Fruit fly (Drosophila melanogaster) whole organism, embryonic: ENCODE data around the gene CG7556.
A peak's percentile ranks its signal among the peaks of the same experiment; 100 is the strongest.

Experiments used
- CG10147 ChIP-seq: fragments of 200-800 bp; sonication (Bioruptor generic); optimal IDR thresholded peaks from 2 replicates; lab custom pipeline; 2019; ENCODE audit warnings: missing biosample characterization, mild to moderate bottlenecking, missing genetic modification characterization, moderate library complexity
- CG10209 ChIP-seq: fragments of 200-800 bp; sonication (Bioruptor generic); optimal IDR thresholded peaks from 3 replicates; lab custom pipeline; 2017; ENCODE audit warnings: missing biosample characterization, mild to moderate bottlenecking, missing genetic modification characterization, missing genetic modification reagents
- CG12071 ChIP-seq: fragments of 200-800 bp; sonication (Bioruptor generic); optimal IDR thresholded peaks from 3 replicates; lab custom pipeline; 2018; ENCODE audit warnings: missing biosample characterization, mild to moderate bottlenecking, missing genetic modification characterization
- CG1233 ChIP-seq: fragments of 200-800 bp; sonication (Bioruptor generic); optimal IDR thresholded peaks from 4 replicates; lab custom pipeline; 2018; ENCODE audit warnings: missing biosample characterization, mild to moderate bottlenecking, missing genetic modification characterization
- CG12744 ChIP-seq: fragments of 200-800 bp; sonication (Bioruptor generic); optimal IDR thresholded peaks from 2 replicates; lab custom pipeline; 2016; ENCODE audit warnings: missing biosample characterization, missing genetic modification characterization
- CG12769 ChIP-seq: fragments of 200-800 bp; sonication (Bioruptor generic); optimal IDR thresholded peaks from 2 replicates; lab custom pipeline; 2019; ENCODE audit warnings: missing biosample characterization, mild to moderate bottlenecking, missing genetic modification characterization, moderate library complexity
- CG14667 ChIP-seq: fragments of 200-800 bp; sonication (Bioruptor generic); IDR thresholded peaks from 2 replicates; pipeline ENCODE4 v1.3.6; 2022; ENCODE audit warnings: missing biosample characterization, missing genetic modification characterization
- CG17829 ChIP-seq: fragments of 200-800 bp; optimal IDR thresholded peaks from 2 replicates; lab custom pipeline; 2019; ENCODE audit warnings: missing biosample characterization, mild to moderate bottlenecking, missing genetic modification characterization, moderate library complexity
- CG18599 ChIP-seq: fragments of 200-800 bp; sonication (Bioruptor generic); optimal IDR thresholded peaks from 3 replicates; lab custom pipeline; 2017; ENCODE audit warnings: missing biosample characterization, missing genetic modification characterization, mild to moderate bottlenecking, moderate library complexity, missing genetic modification reagents
- CG31388 ChIP-seq: fragments of 200-800 bp; sonication (Bioruptor generic); optimal IDR thresholded peaks from 2 replicates; lab custom pipeline; 2016; ENCODE audit warnings: missing biosample characterization, missing genetic modification characterization
- CG33557 ChIP-seq: fragments of 200-800 bp; sonication (Bioruptor generic); optimal IDR thresholded peaks from 2 replicates; lab custom pipeline; 2019; ENCODE audit warnings: missing biosample characterization, mild to moderate bottlenecking, missing genetic modification characterization, moderate library complexity
- CG3995 ChIP-seq: fragments of 200-800 bp; sonication (Bioruptor generic); optimal IDR thresholded peaks from 3 replicates; lab custom pipeline; 2016; ENCODE audit warnings: missing biosample characterization, missing genetic modification characterization
- CG6791 ChIP-seq: fragments of 200-800 bp; sonication (Bioruptor generic); IDR thresholded peaks from 3 replicates; pipeline ENCODE4 v1.3.6; 2022; ENCODE audit warnings: missing biosample characterization, missing genetic modification characterization; ENCODE audit not compliant: partially characterized antibody
- CG7271 ChIP-seq: fragments of 200-800 bp; sonication (Bioruptor generic); optimal IDR thresholded peaks from 2 replicates; lab custom pipeline; 2018; ENCODE audit warnings: missing biosample characterization, mild to moderate bottlenecking, missing genetic modification characterization, moderate library complexity
- CG8089 ChIP-seq: fragments of 200-800 bp; sonication (Bioruptor generic); optimal IDR thresholded peaks from 3 replicates; lab custom pipeline; 2016; ENCODE audit warnings: missing biosample characterization, missing genetic modification characterization
- CG9609 ChIP-seq: fragments of 200-800 bp; sonication (Bioruptor generic); optimal IDR thresholded peaks from 3 replicates; lab custom pipeline; 2016; ENCODE audit warnings: missing biosample characterization, missing genetic modification characterization
- CG9797 ChIP-seq: fragments of 200-800 bp; sonication (Bioruptor generic); optimal IDR thresholded peaks from 3 replicates; lab custom pipeline; 2018; ENCODE audit warnings: missing biosample characterization, mild to moderate bottlenecking, missing genetic modification characterization
- Dref ChIP-seq: fragments of 200-800 bp; sonication (Bioruptor generic); IDR thresholded peaks from 2 replicates; pipeline ENCODE4 v1.3.6; 2022; ENCODE audit warnings: missing biosample characterization, missing genetic modification characterization
- ERR ChIP-seq: fragments of 200-800 bp; sonication (Bioruptor generic); optimal IDR thresholded peaks from 2 replicates; lab custom pipeline; 2016; ENCODE audit warnings: missing biosample characterization, missing genetic modification characterization
- Hand ChIP-seq: fragments of 200-800 bp; sonication (Bioruptor generic); optimal IDR thresholded peaks from 2 replicates; lab custom pipeline; 2017; ENCODE audit warnings: mild to moderate bottlenecking, missing biosample characterization, missing genetic modification reagents, missing genetic modification characterization
- HmgD ChIP-seq: fragments of 200-800 bp; sonication (Bioruptor generic); optimal IDR thresholded peaks from 3 replicates; lab custom pipeline; 2016; ENCODE audit warnings: missing biosample characterization, missing genetic modification characterization
- MESR4 ChIP-seq: fragments of 200-800 bp; sonication (Bioruptor generic); optimal IDR thresholded peaks from 2 replicates; lab custom pipeline; 2018; ENCODE audit warnings: missing biosample characterization, mild to moderate bottlenecking, missing genetic modification characterization, moderate library complexity
- Mad ChIP-seq: fragments of 200-800 bp; sonication (Bioruptor generic); optimal IDR thresholded peaks from 2 replicates; lab custom pipeline; 2016; ENCODE audit warnings: missing biosample characterization, missing genetic modification characterization
- Med ChIP-seq: fragments of 200-800 bp; sonication (Bioruptor generic); peaks from one replicate; lab custom pipeline; 2016; ENCODE audit warnings: missing biosample characterization, missing genetic modification characterization, mild to moderate bottlenecking, inconsistent platforms, moderate library complexity
- Rfx ChIP-seq: fragments of 200-800 bp; sonication (Bioruptor generic); IDR thresholded peaks from 2 replicates; pipeline ENCODE4 v1.3.6; 2022; ENCODE audit warnings: missing biosample characterization, missing genetic modification characterization
- Sry-δ ChIP-seq: fragments of 200-800 bp; sonication (Bioruptor generic); optimal IDR thresholded peaks from 2 replicates; lab custom pipeline; 2016; ENCODE audit warnings: missing biosample characterization, missing genetic modification characterization
- Xbp1 ChIP-seq: fragments of 200-800 bp; sonication (Bioruptor generic); optimal IDR thresholded peaks from 3 replicates; lab custom pipeline; 2016; ENCODE audit warnings: missing biosample characterization, mild to moderate bottlenecking, missing genetic modification characterization
- dm ChIP-seq: fragments of 200-800 bp; sonication (Bioruptor generic); optimal IDR thresholded peaks from 3 replicates; lab custom pipeline; 2016; ENCODE audit warnings: missing biosample characterization, missing genetic modification characterization
- exex ChIP-seq: fragments of 200-800 bp; sonication (Bioruptor generic); optimal IDR thresholded peaks from 4 replicates; lab custom pipeline; 2018; ENCODE audit warnings: missing biosample characterization, mild to moderate bottlenecking, missing genetic modification characterization, moderate library complexity
- gfzf ChIP-seq: fragments of 200-800 bp; sonication (Bioruptor generic); optimal IDR thresholded peaks from 2 replicates; lab custom pipeline; 2016; ENCODE audit warnings: missing biosample characterization, mild to moderate bottlenecking, missing genetic modification characterization, moderate library complexity
- grau ChIP-seq: fragments of 200-800 bp; optimal IDR thresholded peaks from 3 replicates; lab custom pipeline; 2019; ENCODE audit warnings: missing biosample characterization, mild to moderate bottlenecking, missing genetic modification characterization, moderate library complexity
- grn ChIP-seq: fragments of 200-800 bp; sonication (Bioruptor generic); optimal IDR thresholded peaks from 3 replicates; lab custom pipeline; 2017; ENCODE audit warnings: missing biosample characterization, missing genetic modification characterization
- h ChIP-seq: fragments of >200 bp; optimal IDR thresholded peaks from 2 replicates; lab custom pipeline; 2017
- hth ChIP-seq: fragments of >200 bp; optimal IDR thresholded peaks from 2 replicates; lab custom pipeline; 2017; ENCODE audit warnings: inconsistent platforms
- inv ChIP-seq: fragments of 200-800 bp; sonication (Bioruptor generic); IDR thresholded peaks from 2 replicates; pipeline ENCODE4 v1.3.6; 2022; ENCODE audit warnings: missing biosample characterization, missing genetic modification characterization; ENCODE audit not compliant: partially characterized antibody
- lola ChIP-seq, 3 experiments: fragments of >200 bp in 2 of 3; fragments of 200-800 bp in 1 of 3; sonication (Bioruptor generic) in 1 of 3; optimal IDR thresholded peaks; 2 replicates each; lab custom pipeline; 2017 to 2019; ENCODE audit warnings: missing biosample characterization in 3 of 3, missing genetic modification characterization in 3 of 3, mild to moderate bottlenecking in 1 of 3, moderate library complexity in 1 of 3
- nerfin-1 ChIP-seq: fragments of 200-800 bp; sonication (Bioruptor generic); optimal IDR thresholded peaks from 3 replicates; lab custom pipeline; 2019; ENCODE audit warnings: missing biosample characterization, mild to moderate bottlenecking, missing genetic modification characterization, moderate library complexity
- org-1 ChIP-seq: fragments of 200-800 bp; sonication (Bioruptor generic); optimal IDR thresholded peaks from 2 replicates; lab custom pipeline; 2017; ENCODE audit warnings: missing biosample characterization, missing genetic modification characterization
- pb ChIP-seq: fragments of 200-800 bp; sonication (Bioruptor generic); optimal IDR thresholded peaks from 3 replicates; lab custom pipeline; 2016; ENCODE audit warnings: missing biosample characterization, missing genetic modification characterization
- shn ChIP-seq: fragments of 200-800 bp; sonication (Bioruptor generic); optimal IDR thresholded peaks from 3 replicates; lab custom pipeline; 2016; ENCODE audit warnings: missing biosample characterization, missing genetic modification characterization
- sqz ChIP-seq: fragments of 200-800 bp; sonication (Bioruptor generic); optimal IDR thresholded peaks from 3 replicates; lab custom pipeline; 2018; ENCODE audit warnings: missing biosample characterization, mild to moderate bottlenecking, missing genetic modification characterization
- tio ChIP-seq: fragments of 200-800 bp; sonication (Bioruptor generic); optimal IDR thresholded peaks from 2 replicates; lab custom pipeline; 2017; ENCODE audit warnings: missing biosample characterization, missing genetic modification characterization, inconsistent platforms
- toy ChIP-seq: fragments of 200-800 bp; sonication (Bioruptor generic); IDR thresholded peaks from 2 replicates; pipeline ENCODE4 v1.3.6; 2022; ENCODE audit warnings: missing biosample characterization, missing genetic modification characterization
- wdn ChIP-seq: fragments of 200-800 bp; sonication (Bioruptor generic); IDR thresholded peaks from 2 replicates; pipeline ENCODE4 v1.3.6; 2022; ENCODE audit warnings: missing biosample characterization, missing genetic modification characterization
- yki ChIP-seq: fragments of >200 bp; optimal IDR thresholded peaks from 3 replicates; lab custom pipeline; 2018

The CG7556 gene

DNA sequence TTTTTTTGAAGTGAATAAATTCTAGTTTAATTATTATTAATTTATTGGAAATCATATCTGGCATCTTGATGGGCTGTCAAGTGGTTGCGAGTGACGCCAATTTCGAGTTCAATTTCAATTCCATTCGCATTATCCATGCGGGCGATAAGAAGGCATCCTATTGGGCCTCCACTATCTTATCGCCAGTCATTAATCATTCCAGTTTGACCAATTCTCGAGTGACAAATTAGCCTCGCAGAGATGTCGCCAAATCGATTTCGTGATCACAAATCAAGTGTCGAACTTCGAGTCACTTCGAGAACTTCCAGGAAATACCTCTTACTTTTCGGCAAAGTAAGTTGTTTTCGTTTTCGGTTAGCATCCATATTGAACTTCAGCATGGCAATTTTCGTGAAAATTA, 37.0 kb upstream of the CG7556 start (continued):
- TF ChIP-seq ERR (no peak), CG6791 (GFP tag; lab: Robert Waterston, UW) (no peak), exex (tag; lab: Kevin White, UChicago) (peak; percentile 98), h (lab: Kevin White, UChicago) (no peak), Rfx (GFP tag; lab: Robert Waterston, UW) (no peak), CG3995 (peak; percentile 14), Hand (GFP tag; lab: Kevin White, UChicago) (no peak), shn (GFP tag; lab: Kevin White, UChicago) (no peak), Xbp1 (GFP tag; lab: Kevin White, UChicago) (no peak), CG18599 (peak; percentile 39), CG7271 (tag; lab: Kevin White, UChicago) (no peak), CG8089 (no peak), CG12071 (GFP tag; lab: Kevin White, UChicago) (no peak), CG33557 (GFP tag; lab: Kevin White, UChicago) (no peak), lola (GFP tag; optimal IDR thresholded peaks at IDR 0.05; lab: Kevin White, UChicago) (no peak), CG31388 (GFP tag; lab: Kevin White, UChicago) (no peak), wdn (GFP tag; lab: Robert Waterston, UW) (no peak), CG10147 (no peak)

dm6 chrX:19215215-19215614, 35.6 kb upstream of the CG7556 start, which contains the start of gene Muc18B:
Gene Muc18B (plus strand): TSS chrX:19215515.
- TF ChIP-seq exex (tag; lab: Kevin White, UChicago) = peak; percentile 34
- no peak for TF ChIP-seq MESR4 (GFP tag; lab: Kevin White, UChicago)
- TF ChIP-seq grn (GFP tag; lab: Kevin White, UChicago) = peak; percentile 38

DNA sequence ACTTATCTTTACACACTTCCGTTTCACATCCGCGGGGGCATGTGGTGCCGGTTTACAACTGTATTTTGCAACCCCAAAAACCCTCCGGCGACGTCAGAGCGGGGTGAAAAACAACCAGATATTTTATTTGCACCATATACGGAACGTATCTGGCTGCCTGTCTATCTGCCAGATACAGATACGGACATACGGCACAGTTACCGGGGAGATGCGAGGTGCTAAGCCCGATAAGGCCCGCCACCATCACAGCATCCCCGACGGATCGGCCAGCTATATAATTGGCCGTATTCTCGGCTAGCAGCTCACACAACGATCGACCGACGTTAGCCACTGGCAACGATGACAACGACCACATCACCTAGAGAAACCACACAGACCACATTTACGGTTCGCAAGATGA, 33.3 kb upstream of the CG7556 start, which contains the start of gene Mur18B:
Mur18B (plus strand) TSS at position 301 of the 400 bp plus-strand sequence.
- TF ChIP-seq CG14667 (GFP tag; lab: Robert Waterston, UW) (no peak), yki (no peak), sqz (GFP tag; lab: Kevin White, UChicago) (no peak), gfzf (no peak), dm (GFP tag; lab: Kevin White, UChicago) (no peak), Med (GFP tag; lab: Kevin White, UChicago) (peak; percentile 15), CG1233 (GFP tag; lab: Kevin White, UChicago) (no peak), org-1 (GFP tag; lab: Kevin White, UChicago) (no peak), toy (GFP tag; lab: Robert Waterston, UW) (no peak)

dm6 chrX:19211982-19212381, 32.4 kb upstream of the CG7556 start, which contains the start of gene CG14195:
Gene CG14195 (minus strand): TSS chrX:19212082.
- TF ChIP-seq Mad (GFP tag; lab: Kevin White, UChicago) (no peak), Sry-δ (no peak), hth (no peak), tio (GFP tag; lab: Kevin White, UChicago) (no peak)

DNA sequence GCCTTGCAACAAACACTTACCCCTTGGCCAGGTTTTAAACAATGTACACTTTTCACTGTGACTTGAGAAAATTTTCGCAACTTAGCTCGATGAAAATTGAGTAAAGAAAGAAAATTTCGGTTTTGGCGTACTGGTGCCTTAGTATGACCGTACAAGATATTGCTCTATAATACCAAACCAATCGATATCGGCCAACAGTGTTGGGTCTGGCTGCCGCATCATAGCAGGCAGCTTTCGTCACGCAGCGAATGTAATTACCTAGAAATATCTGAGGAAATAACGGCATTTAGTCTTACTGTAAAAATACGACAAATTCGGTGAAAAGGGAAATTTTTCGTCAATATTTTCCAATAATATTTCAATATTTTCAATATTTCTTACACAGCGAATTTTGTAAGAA, 28.4 kb upstream of the CG7556 start, which contains the start of gene Ulp1:
Ulp1 (minus strand) TSS at position 174 of the 400 bp plus-strand sequence.
- peak; percentile 57 for TF ChIP-seq HmgD
- peak; percentile 55 for TF ChIP-seq exex (tag; lab: Kevin White, UChicago)
- TF ChIP-seq nerfin-1 (tag; lab: Kevin White, UChicago) = peak; percentile 23
- TF ChIP-seq inv (GFP tag; lab: Robert Waterston, UW) = peak; percentile 9; the same call in 1 of the 2 replicates
- TF ChIP-seq Dref (GFP tag; lab: Robert Waterston, UW) = peak; percentile 83
- peak; percentile 57 for TF ChIP-seq CG17829
- peak; percentile 34 for TF ChIP-seq Rfx (GFP tag; lab: Robert Waterston, UW)
- TF ChIP-seq Sry-δ = peak; percentile 69
- TF ChIP-seq CG9609 = no peak
- TF ChIP-seq CG9797 (GFP tag; lab: Kevin White, UChicago) = peak; percentile 80
- TF ChIP-seq CG12769 (tag; lab: Kevin White, UChicago) = no peak
- TF ChIP-seq CG10209 = no peak
- peak; percentile 76 for TF ChIP-seq MESR4 (GFP tag; lab: Kevin White, UChicago)
- no peak for TF ChIP-seq CG12744 (GFP tag; lab: Kevin White, UChicago)
- peak; percentile 12 for TF ChIP-seq pb (GFP tag; lab: Kevin White, UChicago)
- peak; percentile 28 for TF ChIP-seq grau (tag; lab: Kevin White, UChicago)
